Worm (Caenorhabditis elegans) whole organism, L1 larva: Measurements from ENCODE around the gene D2023.6.

ENCODE experiments used
- C04F5.9 ChIP-seq: sonication (generic microtip); optimal IDR thresholded peaks from 2 replicates; lab custom pipeline; 2016; ENCODE audit warnings: missing genetic modification characterization, missing compliant biosample characterization
- rnt-1 ChIP-seq: sonication (generic microtip); optimal IDR thresholded peaks from 2 replicates; lab custom pipeline; 2016; ENCODE audit warnings: mild to moderate bottlenecking, missing genetic modification characterization, moderate library complexity, missing compliant biosample characterization

DNA sequence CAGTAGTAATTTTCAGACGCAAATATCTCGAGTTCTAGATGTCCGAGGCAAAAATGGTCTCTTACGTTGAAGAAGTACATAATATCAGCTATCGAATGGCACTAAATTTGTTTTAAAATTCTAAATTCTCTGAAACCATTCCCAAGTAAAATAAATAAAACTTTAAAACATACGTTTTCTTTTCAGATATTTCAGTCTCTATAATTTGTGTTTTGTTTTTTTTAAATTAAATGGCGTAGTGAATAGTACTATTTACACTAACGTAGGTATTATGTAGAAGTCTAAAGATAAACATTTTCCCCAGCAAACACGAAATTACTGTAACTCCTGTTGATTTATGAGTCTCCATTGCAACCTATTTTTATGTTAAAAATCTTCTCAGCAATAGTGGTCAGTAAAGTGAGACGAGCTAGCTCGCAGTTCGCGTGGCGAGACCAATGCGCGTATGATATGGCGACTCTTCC, 9.9 kb upstream of the D2023.6 start:
- TF ChIP-seq rnt-1 (tag; lab: Kevin White, UChicago) (no peak), C04F5.9 (tag; lab: Kevin White, UChicago) (no peak)
